Worm (Caenorhabditis elegans) whole organism, midembryonic: Measurements from ENCODE around the gene mcd-1.

Source experiments
- T22C8.4 ChIP-seq: fragments of 200-800 bp; sonication (Bioruptor generic); IDR thresholded peaks from 2 replicates; pipeline ENCODE4 v1.3.6; 2022; ENCODE audit warnings: missing genetic modification characterization, missing compliant biosample characterization
- flt-1 ChIP-seq: fragments of 200-800 bp; sonication (Bioruptor generic); IDR thresholded peaks from 2 replicates; pipeline ENCODE4 v1.3.6; 2022; ENCODE audit warnings: missing genetic modification characterization, missing compliant biosample characterization
- klf-2 ChIP-seq: fragments of 200-800 bp; sonication (Bioruptor generic); conservative IDR thresholded peaks from 2 replicates; pipeline ENCODE4 v1.3.6; 2022; ENCODE audit warnings: missing genetic modification reagents, missing genetic modification characterization, missing compliant biosample characterization
- med-1 ChIP-seq: sonication (generic microtip); optimal IDR thresholded peaks from 2 replicates; lab custom pipeline; 2017; ENCODE audit warnings: missing genetic modification characterization, mild to moderate bottlenecking, missing compliant biosample characterization, antibody characterized with exemption, missing genetic modification reagents; ENCODE audit not compliant: insufficient read depth
- ref-1 ChIP-seq: fragments of 200-800 bp; sonication (Bioruptor generic); conservative IDR thresholded peaks from 2 replicates; pipeline ENCODE4 v1.3.6; 2022; ENCODE audit warnings: missing genetic modification reagents, missing genetic modification characterization, missing compliant biosample characterization
- tab-1 ChIP-seq: fragments of 200-800 bp; sonication (Bioruptor generic); IDR thresholded peaks from 2 replicates; pipeline ENCODE4 v1.3.6; 2022; ENCODE audit warnings: missing genetic modification characterization, missing compliant biosample characterization
- ztf-23 ChIP-seq: fragments of 200-800 bp; sonication (Bioruptor generic); IDR thresholded peaks from 2 replicates; pipeline ENCODE4 v1.3.6; 2022; ENCODE audit warnings: missing genetic modification reagents, missing genetic modification characterization, missing compliant biosample characterization
- ztf-29 ChIP-seq: fragments of 200-800 bp; sonication (Bioruptor generic); IDR thresholded peaks from 2 replicates; pipeline ENCODE4 v1.3.6; 2022; ENCODE audit warnings: missing genetic modification reagents, missing genetic modification characterization, missing compliant biosample characterization

- TF ChIP-seq T22C8.4 (GFP tag; lab: Robert Waterston, UW) (no peak), tab-1 (GFP tag; lab: Robert Waterston, UW) (no peak), klf-2 (GFP tag; lab: Robert Waterston, UW) (no peak), ztf-23 (GFP tag; lab: Robert Waterston, UW) (no peak), med-1 (no peak), flt-1 (no peak), ref-1 (GFP tag; lab: Robert Waterston, UW) (no peak), ztf-29 (GFP tag; lab: Robert Waterston, UW) (no peak)
These were observed 28.5 kb upstream of the mcd-1 start for ce11 chrII:13859847-13860246.
